Fruit fly (Drosophila melanogaster): ENCODE results near the gene betaCOP.

Gene betaCOP

dm6 chrX:18405567-18406059 is 20.6 kb upstream of the betaCOP start (continued):
- TF ChIP-seq inv (GFP tag; IDR thresholded peaks at IDR 0.05; ENCODE audit: partially characterized antibody) (no peak), CG13775 (GFP tag; optimal IDR thresholded peaks at IDR 0.05) (peak; percentile 72), CG11696 (GFP tag; IDR thresholded peaks at IDR 0.05) (peak; percentile 63; the same call in 1 of the 2 replicates), cad (GFP tag; optimal IDR thresholded peaks at IDR 0.05) (no peak), CG10274 (GFP tag; optimal IDR thresholded peaks at IDR 0.05) (peak; percentile 17), ase (GFP tag; IDR thresholded peaks at IDR 0.05) (0 out of 3 replicates have a peak, but pooled peaks have one; percentile 48), nerfin-2 (GFP tag; IDR thresholded peaks at IDR 0.05; ENCODE audit: partially characterized antibody) (no peak), so (GFP tag; IDR thresholded peaks at IDR 0.05) (no peak), CG7372 (GFP tag; IDR thresholded peaks at IDR 0.05) (no peak), vvl (GFP tag; IDR thresholded peaks at IDR 0.05) (no peak; the same call in 1 of the 2 replicates), exex (tag; optimal IDR thresholded peaks at IDR 0.05) (no peak), CG6689 (GFP tag; IDR thresholded peaks at IDR 0.05) (peak; percentile 57), slp2 (GFP tag; optimal IDR thresholded peaks at IDR 0.05) (no peak), vfl (GFP tag; optimal IDR thresholded peaks at IDR 0.05) (no peak), emc (GFP tag; optimal IDR thresholded peaks at IDR 0.05) (peak; percentile 27), chif (GFP tag; optimal IDR thresholded peaks at IDR 0.05) (peak; percentile 34 to 38), bbx (GFP tag; IDR thresholded peaks at IDR 0.05; ENCODE audit: partially characterized antibody) (no peak), CG1603 (tag; optimal IDR thresholded peaks at IDR 0.05) (peak; percentile 56), gem (tag; optimal IDR thresholded peaks at IDR 0.05) (peak; percentile 87), fu2 (GFP tag; optimal IDR thresholded peaks at IDR 0.05) (no peak), C15 (GFP tag; IDR thresholded peaks at IDR 0.05) (no peak), CTCF (GFP tag; optimal IDR thresholded peaks at IDR 0.05) (no peak), rib (GFP tag; IDR thresholded peaks at IDR 0.05) (no peak), CG7987 (GFP tag; optimal IDR thresholded peaks at IDR 0.05) (no peak), CG9215 (GFP tag; IDR thresholded peaks at IDR 0.05) (peak; percentile 28; the same call in 1 of the 2 replicates), CoRest (tag; optimal IDR thresholded peaks at IDR 0.05) (peak; percentile 85), Dref (GFP tag; IDR thresholded peaks at IDR 0.05) (no peak), fd96Cb (tag; optimal IDR thresholded peaks at IDR 0.05) (peak; percentile 81), CG9727 (GFP tag; optimal IDR thresholded peaks at IDR 0.05) (peak; percentile 63), abd-A (tag; optimal IDR thresholded peaks at IDR 0.05) (no peak), ERR (GFP tag; optimal IDR thresholded peaks at IDR 0.05) (no peak), insv (GFP tag; optimal IDR thresholded peaks at IDR 0.05) (no peak), CG33557 (GFP tag; optimal IDR thresholded peaks at IDR 0.05) (no peak), gro (GFP tag; optimal IDR thresholded peaks at IDR 0.05) (peak; percentile 35), luna (GFP tag; optimal IDR thresholded peaks at IDR 0.05) (no peak), tx (GFP tag; optimal IDR thresholded peaks at IDR 0.05) (peak; percentile 39), croc (GFP tag; conservative IDR thresholded peaks at IDR 0.05) (peak; percentile 50; the same call in 2 of the 3 replicates), tap (tag; optimal IDR thresholded peaks at IDR 0.05) (peak; percentile 32), CG6654 (GFP tag; optimal IDR thresholded peaks at IDR 0.05) (peak; percentile 45)

dm6 chrX:18404632-18405238 is 19.7 kb upstream of the betaCOP start:
- TF ChIP-seq CG4282 (GFP tag; optimal IDR thresholded peaks at IDR 0.05) (no peak), jumu (GFP tag; optimal IDR thresholded peaks at IDR 0.05) (no peak), tap (tag; optimal IDR thresholded peaks at IDR 0.05) (no peak), dm (GFP tag; optimal IDR thresholded peaks at IDR 0.05) (peak; percentile 42), CrebB (tag; optimal IDR thresholded peaks at IDR 0.05) (no peak), CG18476 (GFP tag; optimal IDR thresholded peaks at IDR 0.05) (peak; percentile 4), CG14014 (GFP tag; IDR thresholded peaks at IDR 0.05) (no peak), Nf-YA (GFP tag; IDR thresholded peaks at IDR 0.05) (no peak), croc (GFP tag; conservative IDR thresholded peaks at IDR 0.05) (no peak), CG10565 (GFP tag; optimal IDR thresholded peaks at IDR 0.05) (no peak), sens-2 (GFP tag; IDR thresholded peaks at IDR 0.05) (no peak), CG11696 (GFP tag; IDR thresholded peaks at IDR 0.05) (no peak), ttk (GFP tag; IDR thresholded peaks at IDR 0.05) (no peak), Eip74EF (GFP tag; optimal IDR thresholded peaks at IDR 0.05) (no peak), Side (GFP tag; optimal IDR thresholded peaks at IDR 0.05) (no peak), CG4707 (GFP tag; optimal IDR thresholded peaks at IDR 0.05) (no peak)
